Fruit fly (Drosophila melanogaster) whole organism, embryonic: ENCODE measurements around the gene meigo.

Experiments
- CG14667 ChIP-seq: fragments of 200-800 bp; sonication (Bioruptor generic); IDR thresholded peaks from 2 replicates; pipeline ENCODE4 v1.3.6; 2022; ENCODE audit warnings: missing biosample characterization, missing genetic modification characterization
- CG8924 ChIP-seq: fragments of 200-800 bp; optimal IDR thresholded peaks from 3 replicates; lab custom pipeline; 2019; ENCODE audit warnings: missing biosample characterization, mild to moderate bottlenecking, missing genetic modification characterization, moderate library complexity
- Dek ChIP-seq: fragments of 200-800 bp; sonication (Bioruptor generic); optimal IDR thresholded peaks from 3 replicates; lab custom pipeline; 2019; ENCODE audit warnings: missing biosample characterization, mild to moderate bottlenecking, missing genetic modification characterization, moderate library complexity
- Gug ChIP-seq: fragments of 200-800 bp; sonication (Bioruptor generic); IDR thresholded peaks from 4 replicates; pipeline ENCODE4 v1.3.6; 2022; ENCODE audit warnings: missing biosample characterization, missing genetic modification characterization
- Ssrp ChIP-seq: fragments of 200-800 bp; sonication (Bioruptor generic); optimal IDR thresholded peaks from 2 replicates; lab custom pipeline; 2018; ENCODE audit warnings: missing biosample characterization, mild to moderate bottlenecking, missing genetic modification characterization, moderate library complexity
- bowl ChIP-seq: fragments of 200-800 bp; sonication (Bioruptor generic); IDR thresholded peaks from 2 replicates; pipeline ENCODE4 v1.3.6; 2022; ENCODE audit warnings: missing biosample characterization, missing genetic modification characterization
- grn ChIP-seq: fragments of 200-800 bp; sonication (Bioruptor generic); optimal IDR thresholded peaks from 3 replicates; lab custom pipeline; 2017; ENCODE audit warnings: missing biosample characterization, missing genetic modification characterization
- lola ChIP-seq, 3 experiments: fragments of >200 bp in 2 of 3; fragments of 200-800 bp in 1 of 3; sonication (Bioruptor generic) in 1 of 3; optimal IDR thresholded peaks; 2 replicates each; lab custom pipeline; 2017 to 2019; ENCODE audit warnings: missing biosample characterization in 3 of 3, missing genetic modification characterization in 3 of 3, mild to moderate bottlenecking in 1 of 3, moderate library complexity in 1 of 3
- pfk ChIP-seq: fragments of 200-800 bp; sonication (Bioruptor generic); optimal IDR thresholded peaks from 2 replicates; lab custom pipeline; 2018; ENCODE audit warnings: missing biosample characterization, mild to moderate bottlenecking, missing genetic modification characterization, moderate library complexity
- sc ChIP-seq, 3 experiments: fragments of >200 bp in 2 of 3; fragments of 200-800 bp in 1 of 3; sonication (Bioruptor generic) in 1 of 3; optimal IDR thresholded peaks; 2 replicates in 2 of 3; 3 replicates in 1 of 3; lab custom pipeline; 2017; ENCODE audit warnings: mild to moderate bottlenecking in 1 of 3, missing biosample characterization in 1 of 3, missing genetic modification characterization in 1 of 3, missing genetic modification reagents in 1 of 3

DNA sequence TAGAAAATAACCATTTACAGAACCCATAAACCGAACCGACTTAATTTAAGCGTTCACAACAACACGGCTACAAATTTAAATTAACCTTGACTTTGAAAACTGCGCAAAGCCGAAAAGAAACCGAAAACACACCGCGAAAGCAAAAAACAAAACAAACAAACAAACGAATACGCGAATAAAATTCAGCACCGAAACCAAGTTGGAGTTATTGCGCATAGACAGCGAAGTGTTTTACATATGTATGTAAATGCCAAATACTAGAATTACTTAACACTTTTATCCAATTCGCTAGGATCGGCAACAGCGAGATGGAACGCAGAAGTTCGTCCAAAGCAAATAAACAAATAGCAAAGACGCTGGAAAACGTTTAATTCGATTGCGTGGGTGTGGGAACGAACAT is 47.6 kb downstream of the meigo start:
- TF ChIP-seq CG8924 (no peak), grn (no peak), Dek (no peak), sc (optimal IDR thresholded peaks at IDR 0.05; lab: Kevin White, UChicago) (no peak), sc (GFP tag; optimal IDR thresholded peaks at IDR 0.05; lab: Kevin White, UChicago) (no peak), Gug (GFP tag; lab: Robert Waterston, UW) (no peak), bowl (GFP tag; lab: Robert Waterston, UW) (no peak), Ssrp (tag; lab: Kevin White, UChicago) (no peak), CG14667 (GFP tag; lab: Robert Waterston, UW) (no peak), pfk (GFP tag; lab: Kevin White, UChicago) (no peak), lola (GFP tag; optimal IDR thresholded peaks at IDR 0.05; lab: Kevin White, UChicago) (no peak)
